Fruit fly (Drosophila melanogaster): ENCODE data around the gene Cht7.

Gene Cht7

dm6 chr3L:3148125-3149059 lies 41.6 kb upstream of the Cht7 start, which contains the start of the genes Usp5 and BtbVII (continued):
- TF ChIP-seq ase (GFP tag; IDR thresholded peaks at IDR 0.05) (no peak; the same call in 2 of the 3 replicates), CG14860 (GFP tag; IDR thresholded peaks at IDR 0.05; ENCODE audit: partially characterized antibody) (peak; percentile 94), CG3281 (GFP tag; optimal IDR thresholded peaks at IDR 0.05) (peak; percentile 44), D19A (tag; optimal IDR thresholded peaks at IDR 0.05) (no peak), CG14710 (tag; optimal IDR thresholded peaks at IDR 0.05) (peak; percentile 73), luna (GFP tag; optimal IDR thresholded peaks at IDR 0.05) (peak; percentile 48), ttk (GFP tag; IDR thresholded peaks at IDR 0.05) (no peak), org-1 (GFP tag; optimal IDR thresholded peaks at IDR 0.05) (peak; percentile 8), CG7839 (tag; optimal IDR thresholded peaks at IDR 0.05) (peak; percentile 41), Dref (GFP tag; IDR thresholded peaks at IDR 0.05) (peak; percentile 37; the same call in 1 of the 2 replicates), al (GFP tag; IDR thresholded peaks at IDR 0.05) (peak; percentile 36; the same call in 1 of the 2 replicates), prd (optimal IDR thresholded peaks at IDR 0.05) (no peak), prd (GFP tag; IDR thresholded peaks at IDR 0.05) (peak; percentile 62; the same call in 2 of the 3 replicates), Vsx1 (GFP tag; optimal IDR thresholded peaks at IDR 0.05) (no peak), bigmax (GFP tag; optimal IDR thresholded peaks at IDR 0.05) (no peak), Sry-β (GFP tag; optimal IDR thresholded peaks at IDR 0.05) (no peak), stc (GFP tag; IDR thresholded peaks at IDR 0.05) (no peak), CG17802 (tag; optimal IDR thresholded peaks at IDR 0.05) (no peak), ken (GFP tag; IDR thresholded peaks at IDR 0.05) (no peak), ac (GFP tag; optimal IDR thresholded peaks at IDR 0.05) (peak; percentile 67), pfk (GFP tag; optimal IDR thresholded peaks at IDR 0.05) (no peak), CG10209 (GFP tag; optimal IDR thresholded peaks at IDR 0.05) (peak; percentile 56), CG12769 (tag; optimal IDR thresholded peaks at IDR 0.05) (peak; percentile 78), CG31388 (GFP tag; optimal IDR thresholded peaks at IDR 0.05) (no peak), CG3995 (GFP tag; optimal IDR thresholded peaks at IDR 0.05) (peak; percentile 29), Doc2 (GFP tag; IDR thresholded peaks at IDR 0.05) (no peak), CG9215 (GFP tag; IDR thresholded peaks at IDR 0.05) (peak; percentile 39; the same call in 1 of the 2 replicates), NK7.1 (GFP tag; optimal IDR thresholded peaks at IDR 0.05) (peak; percentile 32), hkb (optimal IDR thresholded peaks at IDR 0.05) (peak; percentile 77), hkb (GFP tag; IDR thresholded peaks at IDR 0.05) (peak; percentile 50), ash1 (GFP tag; optimal IDR thresholded peaks at IDR 0.05) (no peak), CG11093 (GFP tag; IDR thresholded peaks at IDR 0.05) (no peak), Hr39 (optimal IDR thresholded peaks at IDR 0.05) (no peak), gt (GFP tag; IDR thresholded peaks at IDR 0.05) (no peak), CG8944 (GFP tag; optimal IDR thresholded peaks at IDR 0.05) (peak; percentile 72), CG13296 (GFP tag; optimal IDR thresholded peaks at IDR 0.05) (peak; percentile 39), CG30403 (GFP tag; optimal IDR thresholded peaks at IDR 0.05) (peak; percentile 69), HLH3B (GFP tag; IDR thresholded peaks at IDR 0.05) (0 out of 2 replicates have a peak, but pooled peaks have one; percentile 14), CG15011 (GFP tag; optimal IDR thresholded peaks at IDR 0.05) (no peak), Fer2 (tag; optimal IDR thresholded peaks at IDR 0.05) (no peak), D (optimal IDR thresholded peaks at IDR 0.05) (no peak), D (GFP tag; optimal IDR thresholded peaks at IDR 0.05) (peak; percentile 28), Sox102F (GFP tag; optimal IDR thresholded peaks at IDR 0.05) (no peak), NfI (GFP tag; optimal IDR thresholded peaks at IDR 0.05) (peak; percentile 54), CG10462 (GFP tag; optimal IDR thresholded peaks at IDR 0.05) (peak; percentile 46), jumu (GFP tag; optimal IDR thresholded peaks at IDR 0.05) (peak; percentile 61), CG11695 (GFP tag; IDR thresholded peaks at IDR 0.05) (no peak; the same call in 2 of the 3 replicates), tio (GFP tag; optimal IDR thresholded peaks at IDR 0.05) (no peak), MESR4 (GFP tag; optimal IDR thresholded peaks at IDR 0.05) (peak; percentile 56), CG11560 (tag; IDR thresholded peaks at IDR 0.05) (no peak)

All from whole organism, embryonic.